Fruit fly (Drosophila melanogaster): ENCODE measurements around the gene psidin.
A peak's percentile ranks its signal among the peaks of the same experiment; 100 is the strongest.

The psidin gene

dm6 chr3R:20021152-20021769 lies at the start of gene psidin, which contains the start of gene PIG-L (continued):
- TF ChIP-seq Ravus (GFP tag; IDR thresholded peaks at IDR 0.05) (peak; percentile 11; the same call in 1 of the 2 replicates), bab2 (GFP tag; optimal IDR thresholded peaks at IDR 0.05) (peak; percentile 90), Six4 (GFP tag; optimal IDR thresholded peaks at IDR 0.05) (peak; percentile 50), CG11696 (GFP tag; IDR thresholded peaks at IDR 0.05) (no peak), BtbVII (GFP tag; optimal IDR thresholded peaks at IDR 0.05) (peak; percentile 21), MESR4 (GFP tag; optimal IDR thresholded peaks at IDR 0.05) (no peak), en (GFP tag; optimal IDR thresholded peaks at IDR 0.05) (peak; percentile 37), CG8281 (tag; optimal IDR thresholded peaks at IDR 0.05) (peak; percentile 66), CG5245 (GFP tag; optimal IDR thresholded peaks at IDR 0.05) (peak; percentile 41), CoRest (tag; optimal IDR thresholded peaks at IDR 0.05) (peak; percentile 96), Myb (GFP tag; optimal IDR thresholded peaks at IDR 0.05) (peak; percentile 49), CG13624 (GFP tag; optimal IDR thresholded peaks at IDR 0.05) (peak; percentile 81), CG42726 (GFP tag; IDR thresholded peaks at IDR 0.05; ENCODE audit: partially characterized antibody) (peak; percentile 85), CG2129 (GFP tag; IDR thresholded peaks at IDR 0.05; ENCODE audit: partially characterized antibody) (peak; percentile 93), so (GFP tag; IDR thresholded peaks at IDR 0.05) (no peak; the same call in 2 of the 3 replicates), pnt (GFP tag; optimal IDR thresholded peaks at IDR 0.05) (peak; percentile 54), CG7745 (tag; optimal IDR thresholded peaks at IDR 0.05) (no peak), lov (optimal IDR thresholded peaks at IDR 0.05) (no peak), lov (GFP tag; IDR thresholded peaks at IDR 0.05) (peak; percentile 41; the same call in 1 of the 3 replicates), lola (GFP tag; optimal IDR thresholded peaks at IDR 0.05) (peak in 1 of 3 experiments; percentile 93), CG8290 (GFP tag; optimal IDR thresholded peaks at IDR 0.05) (peak; percentile 66), CG8290 (tag; optimal IDR thresholded peaks at IDR 0.05) (no peak), CG10462 (GFP tag; optimal IDR thresholded peaks at IDR 0.05) (peak; percentile 58), CG12391 (tag; optimal IDR thresholded peaks at IDR 0.05) (peak; percentile 95), Blimp-1 (GFP tag; optimal IDR thresholded peaks at IDR 0.05) (no peak), luna (GFP tag; optimal IDR thresholded peaks at IDR 0.05) (peak; percentile 62), chn (GFP tag; optimal IDR thresholded peaks at IDR 0.05) (peak; percentile 84), oc (tag; optimal IDR thresholded peaks at IDR 0.05) (no peak), jigr1 (GFP tag; IDR thresholded peaks at IDR 0.05) (peak; percentile 73; the same call in 2 of the 3 replicates), C15 (GFP tag; IDR thresholded peaks at IDR 0.05) (peak; percentile 57; the same call in 1 of the 3 replicates), CG6854 (GFP tag; optimal IDR thresholded peaks at IDR 0.05) (no peak), Dfd (GFP tag; optimal IDR thresholded peaks at IDR 0.05) (no peak), CG13775 (GFP tag; optimal IDR thresholded peaks at IDR 0.05) (peak; percentile 91), CG5953 (GFP tag; IDR thresholded peaks at IDR 0.05) (no peak), scrt (GFP tag; optimal IDR thresholded peaks at IDR 0.05) (no peak), croc (GFP tag; conservative IDR thresholded peaks at IDR 0.05) (peak; percentile 52; the same call in 1 of the 3 replicates), HmgD (GFP tag; optimal IDR thresholded peaks at IDR 0.05) (no peak), CG12299 (tag; optimal IDR thresholded peaks at IDR 0.05) (peak; percentile 73), ase (GFP tag; IDR thresholded peaks at IDR 0.05) (peak; percentile 23; the same call in 2 of the 3 replicates), twi (tag; optimal IDR thresholded peaks at IDR 0.05) (peak; percentile 82), Nf-YB (GFP tag; optimal IDR thresholded peaks at IDR 0.05) (peak; percentile 75), vnd (GFP tag; IDR thresholded peaks at IDR 0.05; ENCODE audit: partially characterized antibody) (peak; percentile 96), Dp (GFP tag; optimal IDR thresholded peaks at IDR 0.05) (peak; percentile 5), Xrp1 (GFP tag; IDR thresholded peaks at IDR 0.05) (peak; percentile 53; the same call in 1 of the 2 replicates), tin (GFP tag; optimal IDR thresholded peaks at IDR 0.05) (peak; percentile 73), Mes4 (GFP tag; optimal IDR thresholded peaks at IDR 0.05) (peak; percentile 72), Atf3 (GFP tag; optimal IDR thresholded peaks at IDR 0.05) (peak; percentile 61), Dip3 (GFP tag; optimal IDR thresholded peaks at IDR 0.05) (peak; percentile 38), CG3281 (GFP tag; optimal IDR thresholded peaks at IDR 0.05) (peak; percentile 78), CG33557 (GFP tag; optimal IDR thresholded peaks at IDR 0.05) (peak; percentile 84)

All from whole organism, embryonic.